Worm (Caenorhabditis elegans) whole organism, L4/young adult: ENCODE measurements around the gene zip-9.

ENCODE experiments used
- W03F9.2 ChIP-seq: fragments of 150-350 bp; optimal IDR thresholded peaks from 2 replicates; lab custom pipeline; 2014; ENCODE audit warnings: missing biosample characterization, missing genetic modification characterization
- dao-5 ChIP-seq: sonication (generic microtip); optimal IDR thresholded peaks from 2 replicates; lab custom pipeline; 2016; ENCODE audit warnings: missing genotype, missing genetic modification characterization, moderate library complexity, missing compliant biosample characterization
- him-1 ChIP-seq: sonication (generic microtip); optimal IDR thresholded peaks from 2 replicates; lab custom pipeline; 2016; ENCODE audit warnings: missing genotype, missing genetic modification reagents, missing genetic modification characterization, missing compliant biosample characterization

ce11 chrV:10951655-10952278 is 9.5 kb downstream of the zip-9 start, which contains the start of gene F17C11.4:
- TF ChIP-seq him-1 (tag; lab: Kevin White, UChicago) (no peak), W03F9.2 (peak; percentile 62), dao-5 (no peak)
